Worm (Caenorhabditis elegans) whole organism, L2 larva: ENCODE measurements around the gene ZK380.6.

Experiments used
- aly-2 ChIP-seq: fragments of 150-350 bp; optimal IDR thresholded peaks from 2 replicates; lab custom pipeline; 2014; ENCODE audit warnings: missing biosample characterization, missing genetic modification characterization
- elt-1 ChIP-seq: fragments of 150-350 bp; optimal IDR thresholded peaks from 2 replicates; lab custom pipeline; 2014; ENCODE audit warnings: missing biosample characterization, missing genetic modification characterization
- nhr-10 ChIP-seq: sonication (generic microtip); optimal IDR thresholded peaks from 2 replicates; lab custom pipeline; 2017; ENCODE audit warnings: missing biosample characterization, missing genetic modification characterization
- unc-62 ChIP-seq: fragments of 150-350 bp; optimal IDR thresholded peaks from 2 replicates; lab custom pipeline; 2014; ENCODE audit warnings: missing biosample characterization, missing genetic modification reagents, missing genetic modification characterization
- zag-1 ChIP-seq: fragments of 150-350 bp; optimal IDR thresholded peaks from 2 replicates; lab custom pipeline; 2014; ENCODE audit warnings: missing biosample characterization, missing genetic modification characterization
- ztf-11 ChIP-seq: sonication (generic microtip); optimal IDR thresholded peaks from 2 replicates; lab custom pipeline; 2017; ENCODE audit warnings: missing biosample characterization, missing genetic modification characterization

ce11 chrX:1630881-1631516, 23.2 kb upstream of the ZK380.6 start, which contains the start of gene ZK380.2:
- no peak for TF ChIP-seq elt-1 (tag; lab: Kevin White, UChicago)
- TF ChIP-seq zag-1 = no peak
- no peak for TF ChIP-seq aly-2 (tag; lab: Kevin White, UChicago)
- no peak for TF ChIP-seq unc-62 (GFP tag; lab: Kevin White, UChicago)
- no peak for TF ChIP-seq ztf-11 (tag; lab: Kevin White, UChicago)
- TF ChIP-seq nhr-10 (tag; lab: Kevin White, UChicago) = no peak
